Worm (Caenorhabditis elegans) whole organism, L4 larva: ENCODE measurements around the gene C17C3.1.
A peak's percentile ranks its signal among the peaks of the same experiment; 100 is the strongest.

Experiments
- F10B5.3 ChIP-seq: sonication (generic microtip); optimal IDR thresholded peaks from 2 replicates; lab custom pipeline; 2016; ENCODE audit warnings: mild to moderate bottlenecking, missing genetic modification characterization, missing compliant biosample characterization
- F44E2.7 ChIP-seq: fragments of 200-800 bp; sonication (Bioruptor generic); IDR thresholded peaks from 2 replicates; pipeline ENCODE4 v2.1.2; 2022; ENCODE audit warnings: missing genetic modification characterization, missing compliant biosample characterization
- T26A8.4 ChIP-seq: fragments of 200-800 bp; sonication (Bioruptor generic); IDR thresholded peaks from 2 replicates; pipeline ENCODE4 v1.3.6; 2022; ENCODE audit warnings: missing genetic modification characterization, missing compliant biosample characterization
- Y105C5A.15 ChIP-seq: fragments of 200-800 bp; sonication (Bioruptor generic); IDR thresholded peaks from 2 replicates; pipeline ENCODE4 v1.3.6; 2022; ENCODE audit warnings: missing genetic modification characterization, missing compliant biosample characterization
- Y48G9A.11 ChIP-seq: fragments of 200-800 bp; sonication (Bioruptor generic); IDR thresholded peaks from 2 replicates; pipeline ENCODE4 v1.3.6; 2022; ENCODE audit warnings: missing genetic modification reagents, missing genetic modification characterization, missing compliant biosample characterization
- Y5F2A.4 ChIP-seq: fragments of 200-800 bp; sonication (Bioruptor generic); optimal IDR thresholded peaks from 2 replicates; lab custom pipeline; 2018; ENCODE audit warnings: mild to moderate bottlenecking, missing genetic modification characterization, missing compliant biosample characterization
- Y75B8A.6 ChIP-seq: fragments of 200-800 bp; sonication (Bioruptor generic); IDR thresholded peaks from 2 replicates; pipeline ENCODE4 v1.3.6; 2022; ENCODE audit warnings: missing genetic modification reagents, missing genetic modification characterization, missing compliant biosample characterization
- aha-1 ChIP-seq: fragments of 150-350 bp; peaks from one replicate; lab custom pipeline; 2014; ENCODE audit warnings: missing biosample characterization, missing genetic modification characterization
- ama-1 ChIP-seq: fragments of 150-350 bp; optimal IDR thresholded peaks from 2 replicates; lab custom pipeline; 2014; ENCODE audit warnings: inconsistent platforms, mixed read lengths
- arid-1 ChIP-seq: fragments of 200-800 bp; sonication (Bioruptor generic); conservative IDR thresholded peaks from 2 replicates; pipeline ENCODE4 v1.3.6; 2022; ENCODE audit warnings: missing genetic modification reagents, missing genetic modification characterization, missing compliant biosample characterization
- ceh-20 ChIP-seq: fragments of 200-800 bp; sonication (Bioruptor generic); IDR thresholded peaks from 2 replicates; pipeline ENCODE4 v1.3.6; 2022; ENCODE audit warnings: missing genetic modification reagents, missing genetic modification characterization, missing compliant biosample characterization
- ceh-82 ChIP-seq: sonication (generic microtip); optimal IDR thresholded peaks from 2 replicates; lab custom pipeline; 2017; ENCODE audit warnings: missing biosample characterization, missing genetic modification characterization
- ces-1 ChIP-seq: fragments of 150-350 bp; sonication (generic microtip); optimal IDR thresholded peaks from 4 replicates; lab custom pipeline; 2014; ENCODE audit warnings: missing biosample characterization, missing genetic modification reagents, missing genetic modification characterization
- cey-2 ChIP-seq: sonication (generic microtip); optimal IDR thresholded peaks from 3 replicates; lab custom pipeline; 2017; ENCODE audit warnings: missing genetic modification characterization, mild to moderate bottlenecking, missing compliant biosample characterization, antibody characterized with exemption, borderline replicate concordance; ENCODE audit not compliant: insufficient read depth
- daf-12 ChIP-seq: fragments of 150-350 bp; optimal IDR thresholded peaks from 2 replicates; lab custom pipeline; 2014; ENCODE audit warnings: missing biosample characterization, missing genetic modification reagents, missing genetic modification characterization
- daf-8 ChIP-seq: fragments of 200-800 bp; sonication (Bioruptor generic); IDR thresholded peaks from 2 replicates; pipeline ENCODE4 v1.3.6; 2022; ENCODE audit warnings: missing genetic modification characterization, missing compliant biosample characterization
- dmd-6 ChIP-seq: fragments of 200-800 bp; sonication (Bioruptor generic); IDR thresholded peaks from 2 replicates; pipeline ENCODE4 v1.3.6; 2022; ENCODE audit warnings: missing genetic modification reagents, missing genetic modification characterization, missing compliant biosample characterization
- dmd-9 ChIP-seq: fragments of 200-800 bp; sonication (Bioruptor generic); IDR thresholded peaks from 2 replicates; pipeline ENCODE4 v1.3.6; 2022; ENCODE audit warnings: missing genetic modification reagents, missing genetic modification characterization, missing compliant biosample characterization
- duxl-1 ChIP-seq: sonication (generic microtip); optimal IDR thresholded peaks from 2 replicates; lab custom pipeline; 2016; ENCODE audit warnings: mild to moderate bottlenecking, missing genetic modification characterization, moderate library complexity, missing compliant biosample characterization; ENCODE audit not compliant: poor library complexity
- dve-1 ChIP-seq: sonication (generic microtip); optimal IDR thresholded peaks from 2 replicates; lab custom pipeline; 2017; ENCODE audit warnings: antibody characterized with exemption, mild to moderate bottlenecking, missing genetic modification characterization, missing compliant biosample characterization; ENCODE audit not compliant: insufficient read depth
- hif-1 ChIP-seq, 2 experiments: sonication (generic microtip); optimal IDR thresholded peaks; 2 replicates each; lab custom pipeline; 2016 to 2017; ENCODE audit warnings: missing compliant biosample characterization in 2 of 2, missing genetic modification characterization in 2 of 2, missing genetic modification reagents in 2 of 2, missing genotype in 2 of 2, mild to moderate bottlenecking in 1 of 2
- hlh-11 ChIP-seq: fragments of 200-800 bp; sonication (Bioruptor generic); optimal IDR thresholded peaks from 2 replicates; lab custom pipeline; 2018; ENCODE audit warnings: mild to moderate bottlenecking, missing genetic modification characterization, missing compliant biosample characterization
- hmg-1.1 ChIP-seq: fragments of 200-800 bp; sonication (Bioruptor generic); IDR thresholded peaks from 2 replicates; pipeline ENCODE4 v1.3.6; 2022; ENCODE audit warnings: missing genetic modification reagents, missing genetic modification characterization, missing compliant biosample characterization
- jun-1 ChIP-seq: fragments of 150-350 bp; optimal IDR thresholded peaks from 2 replicates; lab custom pipeline; 2014; ENCODE audit warnings: missing biosample characterization, missing genetic modification reagents, missing genetic modification characterization
- lim-7 ChIP-seq: fragments of 200-800 bp; sonication (Bioruptor generic); IDR thresholded peaks from 2 replicates; pipeline ENCODE4 v1.3.6; 2022; ENCODE audit warnings: missing genetic modification characterization, missing compliant biosample characterization
- lin-13 ChIP-seq: fragments of 150-350 bp; optimal IDR thresholded peaks from 2 replicates; lab custom pipeline; 2014; ENCODE audit warnings: missing biosample characterization, missing genetic modification reagents, missing genetic modification characterization
- lin-15B ChIP-seq: fragments of 150-350 bp; sonication (generic microtip); optimal IDR thresholded peaks from 3 replicates; lab custom pipeline; 2014; ENCODE audit warnings: missing biosample characterization, missing genetic modification characterization
- lin-29 ChIP-seq: fragments of 200-800 bp; sonication (Bioruptor generic); IDR thresholded peaks from 2 replicates; pipeline ENCODE4 v1.3.6; 2022; ENCODE audit warnings: missing genetic modification reagents, missing genetic modification characterization, missing compliant biosample characterization
- lin-38 ChIP-seq: fragments of 200-800 bp; sonication (Bioruptor generic); IDR thresholded peaks from 2 replicates; pipeline ENCODE4 v1.3.6; 2022; ENCODE audit warnings: missing genetic modification reagents, missing genetic modification characterization, missing compliant biosample characterization
- lsy-2 ChIP-seq, 2 experiments: fragments of 150-350 bp in 1 of 2; sonication (generic microtip) in 1 of 2; optimal IDR thresholded peaks; 2 replicates each; lab custom pipeline; 2014 to 2017; ENCODE audit warnings: missing biosample characterization in 2 of 2, missing genetic modification characterization in 2 of 2
- madf-5 ChIP-seq, 2 experiments: fragments of 200-800 bp; sonication (Bioruptor generic); IDR thresholded peaks; 2 replicates each; pipeline ENCODE4 v1.3.6; 2022; ENCODE audit warnings: missing compliant biosample characterization in 2 of 2, missing genetic modification characterization in 2 of 2
- nhr-10 ChIP-seq: fragments of 150-350 bp; optimal IDR thresholded peaks from 2 replicates; lab custom pipeline; 2014; ENCODE audit warnings: missing biosample characterization, missing genetic modification characterization
- nhr-237 ChIP-seq: sonication (generic microtip); optimal IDR thresholded peaks from 2 replicates; lab custom pipeline; 2017; ENCODE audit warnings: missing biosample characterization, missing genetic modification characterization
- nhr-25 ChIP-seq: sonication (generic microtip); optimal IDR thresholded peaks from 2 replicates; lab custom pipeline; 2017; ENCODE audit warnings: missing genetic modification characterization, mild to moderate bottlenecking, missing compliant biosample characterization, antibody characterized with exemption, moderate library complexity, borderline replicate concordance; ENCODE audit not compliant: insufficient read depth
- nhr-28 ChIP-seq: fragments of 150-350 bp; optimal IDR thresholded peaks from 2 replicates; lab custom pipeline; 2014; ENCODE audit warnings: missing biosample characterization, missing genetic modification characterization
- nhr-48 ChIP-seq: sonication (generic microtip); optimal IDR thresholded peaks from 2 replicates; lab custom pipeline; 2016; ENCODE audit warnings: mild to moderate bottlenecking, missing genetic modification characterization, missing compliant biosample characterization
- nhr-6 ChIP-seq: fragments of 150-350 bp; optimal IDR thresholded peaks from 2 replicates; lab custom pipeline; 2014; ENCODE audit warnings: missing biosample characterization, missing genetic modification characterization
- php-3 ChIP-seq: fragments of 200-800 bp; sonication (Bioruptor generic); IDR thresholded peaks from 2 replicates; pipeline ENCODE4 v1.3.6; 2022; ENCODE audit warnings: missing genetic modification reagents, missing genetic modification characterization, missing compliant biosample characterization
- pqm-1 ChIP-seq: sonication (generic microtip); optimal IDR thresholded peaks from 2 replicates; lab custom pipeline; 2017; ENCODE audit warnings: missing biosample characterization, missing genetic modification characterization
- saeg-2 ChIP-seq: fragments of 200-800 bp; sonication (Bioruptor generic); IDR thresholded peaks from 2 replicates; pipeline ENCODE4 v1.3.6; 2022; ENCODE audit warnings: missing genetic modification reagents, missing genetic modification characterization, missing compliant biosample characterization
- skn-1 ChIP-seq: fragments of 150-350 bp; optimal IDR thresholded peaks from 2 replicates; lab custom pipeline; 2014; ENCODE audit warnings: missing biosample characterization, missing genetic modification characterization
- snpc-4 ChIP-seq: fragments of 150-350 bp; optimal IDR thresholded peaks from 2 replicates; lab custom pipeline; 2014; ENCODE audit warnings: missing biosample characterization, missing genetic modification characterization
- spr-1 ChIP-seq: sonication (generic microtip); optimal IDR thresholded peaks from 2 replicates; lab custom pipeline; 2016; ENCODE audit warnings: mild to moderate bottlenecking, missing genetic modification characterization, missing compliant biosample characterization
- spr-3 ChIP-seq: fragments of 200-800 bp; sonication (Bioruptor generic); optimal IDR thresholded peaks from 2 replicates; lab custom pipeline; 2018; ENCODE audit warnings: mild to moderate bottlenecking, missing genetic modification characterization, missing compliant biosample characterization
- unc-130 ChIP-seq: sonication (generic microtip); optimal IDR thresholded peaks from 2 replicates; lab custom pipeline; 2016; ENCODE audit warnings: missing genetic modification reagents, missing genetic modification characterization, missing compliant biosample characterization
- unc-39 ChIP-seq: sonication (generic microtip); optimal IDR thresholded peaks from 2 replicates; lab custom pipeline; 2017; ENCODE audit warnings: missing biosample characterization, missing genetic modification characterization
- zfp-2 ChIP-seq: sonication (generic microtip); optimal IDR thresholded peaks from 2 replicates; lab custom pipeline; 2016; ENCODE audit warnings: mild to moderate bottlenecking, missing genetic modification characterization, missing compliant biosample characterization
- zfp-3 ChIP-seq: fragments of 200-800 bp; sonication (Bioruptor generic); conservative IDR thresholded peaks from 2 replicates; pipeline ENCODE4 v1.3.6; 2022; ENCODE audit warnings: missing genetic modification reagents, missing genetic modification characterization, missing compliant biosample characterization
- ztf-11 ChIP-seq: fragments of 150-350 bp; optimal IDR thresholded peaks from 2 replicates; lab custom pipeline; 2014; ENCODE audit warnings: missing biosample characterization, missing genetic modification characterization
- ztf-7 ChIP-seq: fragments of 150-350 bp; optimal IDR thresholded peaks from 2 replicates; lab custom pipeline; 2014; ENCODE audit warnings: missing biosample characterization, missing genetic modification characterization

C17C3.1 gene

DNA sequence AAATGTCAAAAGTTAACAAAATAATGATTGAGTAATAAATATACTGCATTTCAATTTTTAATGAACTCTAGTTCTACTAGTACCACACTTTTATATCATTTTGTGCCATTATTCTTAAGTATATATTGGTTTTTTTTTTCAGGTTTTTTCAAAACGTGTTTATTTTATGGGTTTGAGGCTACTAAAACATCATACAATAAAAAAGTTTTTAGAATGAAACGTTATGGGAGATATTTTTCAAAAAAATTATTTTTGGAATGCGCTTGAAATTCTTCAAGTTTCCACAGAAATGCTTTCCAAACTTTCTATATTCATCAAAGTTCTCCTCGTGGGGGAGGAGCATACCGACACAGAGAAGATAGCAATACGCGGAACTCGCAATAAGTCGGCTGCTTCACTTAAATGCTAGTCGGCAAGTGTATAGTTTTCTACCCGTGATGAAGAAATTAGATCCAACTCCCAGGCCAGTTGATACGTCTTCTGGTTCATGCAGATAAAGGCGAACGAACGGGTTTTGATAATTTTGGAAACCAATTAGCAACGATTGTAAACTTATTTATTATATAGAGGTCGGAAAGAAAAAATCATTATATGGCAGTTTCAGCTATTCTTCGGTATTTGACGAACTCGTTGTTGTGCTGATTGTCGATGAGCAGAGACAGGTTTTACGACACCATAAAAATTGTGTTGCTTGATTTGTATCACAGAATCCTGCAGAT, 29.1 kb downstream of the C17C3.1 start, which contains the start of gene C17G10.10 (continued):
- TF ChIP-seq spr-3 (peak; percentile 70), madf-5 (GFP tag; IDR thresholded peaks at IDR 0.05; lab: Robert Waterston, UW) (no peak), F44E2.7 (no peak), ceh-20 (GFP tag; lab: Robert Waterston, UW) (peak; percentile 39; the same call in 1 of the 2 replicates), T26A8.4 (GFP tag; lab: Robert Waterston, UW) (peak; percentile 88; the same call in 1 of the 2 replicates), nhr-237 (no peak), Y5F2A.4 (no peak), php-3 (GFP tag; lab: Robert Waterston, UW) (no peak), dmd-9 (GFP tag; lab: Robert Waterston, UW) (0 out of 2 replicates have a peak, but pooled peaks have one; percentile 18), nhr-6 (tag; lab: Kevin White, UChicago) (peak; percentile 53), lin-38 (GFP tag; lab: Robert Waterston, UW) (peak; percentile 69), daf-12 (tag; lab: Kevin White, UChicago) (no peak), lsy-2 (tag; optimal IDR thresholded peaks at IDR 0.05; lab: Kevin White, UChicago) (peak in 1 of 2 experiments; percentile 65), aha-1 (tag; lab: Kevin White, UChicago) (peak; percentile 88), dmd-6 (GFP tag; lab: Robert Waterston, UW) (peak; percentile 72), hif-1 (tag; optimal IDR thresholded peaks at IDR 0.05; lab: Kevin White, UChicago) (no peak), hlh-11 (tag; lab: Kevin White, UChicago) (peak; percentile 76), daf-8 (GFP tag; lab: Robert Waterston, UW) (no peak), zfp-3 (GFP tag; lab: Robert Waterston, UW) (0 out of 2 replicates have a peak, but pooled peaks have one; percentile 31), cey-2 (no peak), ztf-11 (tag; lab: Kevin White, UChicago) (no peak), ztf-7 (tag; lab: Kevin White, UChicago) (peak; percentile 68), Y75B8A.6 (GFP tag; lab: Robert Waterston, UW) (no peak), snpc-4 (tag; lab: Kevin White, UChicago) (peak; percentile 93), Y48G9A.11 (GFP tag; lab: Robert Waterston, UW) (no peak), nhr-10 (tag; lab: Kevin White, UChicago) (no peak), zfp-2 (tag; lab: Kevin White, UChicago) (no peak), nhr-48 (tag; lab: Kevin White, UChicago) (peak; percentile 66), unc-39 (tag; lab: Kevin White, UChicago) (no peak), ceh-82 (no peak), skn-1 (no peak), saeg-2 (GFP tag; lab: Robert Waterston, UW) (no peak), ces-1 (no peak), jun-1 (tag; lab: Kevin White, UChicago) (no peak), duxl-1 (tag; lab: Kevin White, UChicago) (peak; percentile 78), lim-7 (GFP tag; lab: Robert Waterston, UW) (no peak), hmg-1.1 (peak; percentile 58; the same call in 1 of the 2 replicates), pqm-1 (tag; lab: Kevin White, UChicago) (peak; percentile 33), dve-1 (peak; percentile 89), arid-1 (GFP tag; lab: Robert Waterston, UW) (0 out of 2 replicates have a peak, but pooled peaks have one; percentile 44), nhr-25 (tag; lab: Kevin White, UChicago) (no peak), lin-13 (peak; percentile 39), Y105C5A.15 (no peak), spr-1 (tag; lab: Kevin White, UChicago) (peak; percentile 76), lin-29 (GFP tag; lab: Robert Waterston, UW) (no peak), ama-1 (lab: Kevin White, UChicago) (peak; percentile 97), nhr-28 (peak; percentile 72), lin-15B (tag; lab: Kevin White, UChicago) (no peak), unc-130 (GFP tag; lab: Kevin White, UChicago) (peak; percentile 39), F10B5.3 (tag; lab: Kevin White, UChicago) (peak; percentile 24)
